Fruit fly (Drosophila melanogaster) whole organism: ENCODE data around the gene Spg7.

Source experiments
- CG8478 ChIP-seq: fragments of >200 bp; optimal IDR thresholded peaks from 2 replicates; lab custom pipeline; 2018; ENCODE audit warnings: inconsistent platforms
- Dll ChIP-seq: fragments of >200 bp; optimal IDR thresholded peaks from 2 replicates; lab custom pipeline; 2017
- EcR ChIP-seq, 2 experiments: fragments of >200 bp; optimal IDR thresholded peaks; 2 replicates each; lab custom pipeline; 2017; ENCODE audit warnings: missing biosample characterization in 2 of 2, missing genetic modification characterization in 2 of 2, missing genetic modification reagents in 2 of 2
- pan ChIP-seq: fragments of >200 bp; optimal IDR thresholded peaks from 2 replicates; lab custom pipeline; 2017
- psq ChIP-seq: fragments of >200 bp; optimal IDR thresholded peaks from 2 replicates; lab custom pipeline; 2017
- usp ChIP-seq: fragments of >200 bp; optimal IDR thresholded peaks from 2 replicates; lab custom pipeline; 2017; ENCODE audit warnings: missing biosample characterization, missing genetic modification characterization, mixed read lengths

The Spg7 gene

DNA sequence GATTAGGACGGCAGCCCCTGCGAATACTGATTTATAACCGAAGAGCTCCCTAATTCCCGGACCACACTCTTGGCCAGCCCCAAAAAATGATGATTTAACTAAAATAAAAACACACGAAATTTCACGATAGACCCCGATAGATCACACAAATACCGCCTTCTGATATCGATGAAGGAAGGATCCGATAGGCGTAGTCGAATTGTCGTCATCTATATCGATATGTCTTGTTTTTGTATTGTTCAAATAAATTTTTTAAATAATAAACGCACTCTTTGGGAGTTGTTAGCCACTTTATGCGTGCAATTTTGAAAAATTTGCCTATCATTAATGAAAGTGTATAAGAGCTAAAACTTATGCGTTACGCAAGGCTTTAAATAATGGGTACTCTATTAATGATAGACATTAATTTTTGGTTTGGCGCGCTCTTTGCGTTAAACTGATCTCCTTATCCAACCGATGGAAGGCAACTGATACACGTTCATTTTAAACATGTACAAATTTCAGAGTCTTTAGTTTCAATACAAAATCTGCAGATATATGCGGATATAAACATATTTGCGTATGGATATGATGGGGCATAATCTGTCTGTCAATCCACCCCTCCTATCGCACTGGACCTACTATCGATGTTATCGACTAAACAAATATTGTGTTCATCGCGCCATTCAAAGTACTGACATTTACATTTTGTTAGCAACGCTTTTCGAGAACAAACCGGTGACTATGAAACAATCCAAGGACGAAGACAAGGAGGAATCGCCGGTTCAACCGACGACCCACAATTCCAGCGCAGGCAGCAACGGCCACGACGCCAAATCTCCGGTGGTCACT is at the start of gene Spg7, which contains the start of gene Lint-O:
Spg7 (minus strand) TSS at position 148 of the 831 bp plus-strand sequence.
Lint-O (plus strand) TSS at position 638 of the 831 bp plus-strand sequence.
- no peak for TF ChIP-seq Dll (lab: Kevin White, UChicago)
- TF ChIP-seq pan (lab: Kevin White, UChicago) = no peak
- no peak for TF ChIP-seq psq
- TF ChIP-seq EcR (GFP tag; optimal IDR thresholded peaks at IDR 0.05; lab: Kevin White, UChicago) = no peak
- TF ChIP-seq CG8478 = no peak
- no peak for TF ChIP-seq usp (GFP tag; lab: Kevin White, UChicago)

DNA sequence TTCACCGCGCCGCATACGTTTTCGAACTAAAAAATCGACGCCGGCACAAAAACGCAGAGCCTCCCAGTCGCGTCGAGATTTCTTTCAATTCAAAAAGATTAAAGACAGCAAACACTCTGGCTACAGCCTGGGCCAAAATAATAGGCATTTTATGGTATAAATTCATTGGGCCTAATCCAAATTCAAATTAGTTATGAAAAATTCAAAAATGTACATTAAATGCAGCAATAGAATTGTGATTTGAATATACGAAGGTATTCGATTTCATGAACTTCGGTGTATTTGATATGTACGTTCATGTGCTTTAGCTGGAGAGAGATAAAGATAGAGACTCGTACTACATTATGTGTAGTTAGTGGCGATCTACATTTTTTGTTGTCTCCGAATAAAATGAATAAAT is 46.0 kb upstream of the Spg7 start, which contains the start of gene Syx4:
Syx4 (minus strand) TSS at position 35 of the 400 bp plus-strand sequence.
- TF ChIP-seq EcR (GFP tag; optimal IDR thresholded peaks at IDR 0.05; lab: Kevin White, UChicago) = no peak
- TF ChIP-seq Dll (lab: Kevin White, UChicago) = no peak
- TF ChIP-seq pan (lab: Kevin White, UChicago) = no peak
- no peak for TF ChIP-seq psq
- no peak for TF ChIP-seq CG8478
- TF ChIP-seq usp (GFP tag; lab: Kevin White, UChicago) = no peak

DNA sequence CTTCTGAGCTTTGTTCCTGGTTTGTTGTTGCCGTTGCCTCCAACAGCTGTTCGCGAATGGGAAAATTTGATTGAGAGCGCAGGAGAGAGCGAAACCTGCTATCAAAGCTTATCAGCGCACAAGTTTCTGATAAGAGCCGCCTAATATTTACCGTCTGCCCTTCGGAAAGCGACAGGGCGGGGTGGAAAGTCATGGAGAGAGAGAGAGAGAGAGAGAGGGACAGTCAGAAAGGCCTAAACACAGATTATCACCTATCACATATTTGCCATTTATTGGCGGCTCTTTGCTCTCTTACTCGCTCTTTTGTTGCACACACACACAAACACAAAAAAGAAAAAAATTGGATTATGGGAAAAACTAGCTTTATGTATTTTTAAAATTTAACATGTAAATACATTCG is 45.6 kb upstream of the Spg7 start:
- TF ChIP-seq usp (GFP tag; lab: Kevin White, UChicago) (no peak), CG8478 (no peak), psq (no peak), Dll (lab: Kevin White, UChicago) (no peak), EcR (GFP tag; optimal IDR thresholded peaks at IDR 0.05; lab: Kevin White, UChicago) (no peak), pan (lab: Kevin White, UChicago) (no peak)

DNA sequence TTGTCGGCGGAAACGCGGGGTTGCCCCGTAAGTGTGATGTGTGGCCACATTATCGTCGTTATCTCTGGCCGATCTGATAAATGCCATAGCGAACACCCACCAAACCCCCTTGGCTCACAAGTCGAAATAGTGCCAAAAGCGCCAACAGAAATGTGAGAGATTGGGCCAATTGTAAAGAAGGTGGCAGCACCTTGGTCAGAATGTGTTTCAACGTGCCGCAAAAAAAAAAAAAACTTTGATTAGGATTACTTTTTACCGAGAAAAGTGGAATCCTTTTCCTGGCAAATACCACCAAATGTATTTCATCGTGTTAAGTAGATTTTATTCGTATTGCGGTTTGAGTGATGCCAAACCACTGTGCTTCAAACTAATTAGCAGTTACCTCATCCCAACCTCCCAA is 45.0 kb upstream of the Spg7 start:
- TF ChIP-seq usp (GFP tag; lab: Kevin White, UChicago) (no peak), psq (no peak), EcR (GFP tag; optimal IDR thresholded peaks at IDR 0.05; lab: Kevin White, UChicago) (no peak), CG8478 (no peak), Dll (lab: Kevin White, UChicago) (no peak), pan (lab: Kevin White, UChicago) (no peak)

DNA sequence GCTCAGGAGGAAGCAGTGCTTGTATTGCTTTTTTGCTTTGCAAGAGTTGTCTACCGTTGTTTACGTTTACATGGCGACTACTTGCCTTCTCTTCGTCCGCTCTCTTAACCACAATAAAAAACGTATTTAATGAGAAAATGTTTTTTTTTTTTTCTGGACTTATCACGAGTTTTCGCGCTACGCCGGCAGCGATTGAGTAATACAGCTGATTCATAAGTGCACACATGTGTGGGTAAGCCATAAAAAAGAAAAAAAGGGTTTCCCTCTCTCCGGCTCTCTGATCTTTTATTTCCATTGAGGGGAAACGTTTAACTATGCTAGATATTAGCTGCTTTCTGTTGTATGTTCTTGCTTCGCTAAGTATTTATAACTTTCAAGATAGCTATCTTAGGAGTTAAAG is 44.1 kb upstream of the Spg7 start:
- TF ChIP-seq psq = no peak
- TF ChIP-seq pan (lab: Kevin White, UChicago) = no peak
- TF ChIP-seq Dll (lab: Kevin White, UChicago) = no peak
- no peak for TF ChIP-seq EcR (GFP tag; optimal IDR thresholded peaks at IDR 0.05; lab: Kevin White, UChicago)
- no peak for TF ChIP-seq usp (GFP tag; lab: Kevin White, UChicago)
- no peak for TF ChIP-seq CG8478

DNA sequence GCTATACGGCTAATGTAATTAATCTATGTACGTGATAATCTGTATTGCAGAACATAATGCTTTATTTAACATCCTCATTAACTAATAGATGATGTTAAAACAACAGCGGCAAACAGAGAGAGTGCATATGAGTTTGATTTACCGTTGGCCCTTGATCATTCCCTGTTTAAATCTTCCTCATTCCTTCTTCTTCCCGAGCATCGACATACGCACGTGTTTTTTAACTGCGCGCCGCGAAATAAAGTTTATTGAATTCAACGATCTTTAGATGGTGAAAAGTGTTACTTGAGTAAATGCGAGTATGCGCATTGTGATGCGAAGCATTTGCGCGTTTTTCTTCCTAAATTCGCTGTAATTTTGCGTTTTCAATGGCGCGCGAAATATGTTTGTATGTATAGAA is 42.1 kb upstream of the Spg7 start, which contains the start of gene kirre:
kirre (plus strand) TSS at position 301 of the 400 bp plus-strand sequence.
- TF ChIP-seq EcR (GFP tag; optimal IDR thresholded peaks at IDR 0.05; lab: Kevin White, UChicago) = no peak
- no peak for TF ChIP-seq Dll (lab: Kevin White, UChicago)
- TF ChIP-seq CG8478 = no peak
- TF ChIP-seq usp (GFP tag; lab: Kevin White, UChicago) = no peak
- TF ChIP-seq pan (lab: Kevin White, UChicago) = no peak
- no peak for TF ChIP-seq psq

DNA sequence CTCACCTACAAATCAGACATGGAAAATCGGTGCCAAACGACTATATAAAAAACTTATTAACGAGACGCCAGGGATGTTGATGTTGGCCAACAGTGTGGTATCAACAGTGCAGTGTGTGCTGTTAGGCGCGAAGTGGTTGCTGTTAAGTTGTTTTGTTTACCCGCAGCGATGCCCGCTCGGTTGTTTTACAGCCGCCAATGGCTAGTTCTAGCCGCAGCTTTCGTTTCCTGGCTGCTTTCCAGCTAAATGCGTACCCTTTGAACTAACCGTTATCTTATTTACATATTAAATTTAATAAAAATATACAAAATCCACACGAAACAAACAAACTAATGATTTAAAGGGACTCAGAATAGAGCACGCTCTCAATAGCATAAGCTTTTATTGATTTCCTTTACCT is 40.7 kb upstream of the Spg7 start, which contains the start of gene crm:
crm (minus strand) TSS at position 111 of the 400 bp plus-strand sequence.
- TF ChIP-seq usp (GFP tag; lab: Kevin White, UChicago) = no peak
- TF ChIP-seq Dll (lab: Kevin White, UChicago) = no peak
- no peak for TF ChIP-seq EcR (GFP tag; optimal IDR thresholded peaks at IDR 0.05; lab: Kevin White, UChicago)
- no peak for TF ChIP-seq pan (lab: Kevin White, UChicago)
- no peak for TF ChIP-seq psq
- TF ChIP-seq CG8478 = no peak

DNA sequence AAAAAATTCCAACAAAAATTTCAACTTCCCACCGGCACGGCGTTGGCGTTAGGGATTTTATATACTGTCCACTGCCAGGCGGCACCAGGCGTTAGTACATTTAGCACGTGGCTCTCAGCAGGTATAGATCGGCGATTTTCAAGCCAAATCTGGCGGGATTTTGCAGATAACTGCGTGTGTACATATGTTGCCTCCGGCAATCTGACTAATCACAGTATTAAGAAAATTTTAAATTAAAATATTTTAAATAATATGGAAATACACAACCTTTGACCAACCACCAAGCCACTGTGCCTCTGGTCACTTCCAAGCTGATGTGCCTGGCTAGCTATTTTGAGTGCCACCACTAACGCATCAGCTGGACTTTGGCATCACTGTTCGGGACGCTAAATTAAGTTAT is 34.1 kb upstream of the Spg7 start, which contains the start of the genes ttm50 and CG2712:
ttm50 (minus strand) TSS at position 64 of the 400 bp plus-strand sequence.
CG2712 (plus strand) TSS at position 343 of the 400 bp plus-strand sequence.
- TF ChIP-seq psq = no peak
- TF ChIP-seq Dll (lab: Kevin White, UChicago) = no peak
- TF ChIP-seq pan (lab: Kevin White, UChicago) = no peak
- no peak for TF ChIP-seq usp (GFP tag; lab: Kevin White, UChicago)
- TF ChIP-seq EcR (GFP tag; optimal IDR thresholded peaks at IDR 0.05; lab: Kevin White, UChicago) = no peak
- no peak for TF ChIP-seq CG8478

DNA sequence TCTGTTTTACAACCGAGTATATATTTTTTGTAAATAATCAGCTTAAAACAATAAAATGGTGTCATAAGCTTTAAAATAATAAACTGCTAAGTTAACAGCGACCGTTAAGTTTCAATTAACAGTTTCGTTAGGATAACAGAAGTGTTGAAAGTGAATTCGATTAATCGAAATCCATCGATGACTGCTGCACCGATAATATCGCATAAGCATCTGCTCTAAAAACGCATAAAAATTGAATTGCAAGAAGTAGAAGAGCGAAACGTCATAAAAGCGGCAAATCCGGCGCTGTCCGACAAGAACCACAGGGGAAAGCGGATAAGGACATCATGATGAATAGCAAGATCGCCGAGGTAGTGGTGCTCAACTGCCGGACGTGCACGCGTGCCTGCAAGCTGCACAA is 29.5 kb upstream of the Spg7 start, which contains the start of gene dwg:
dwg (plus strand) TSS at position 193 of the 400 bp plus-strand sequence.
- TF ChIP-seq CG8478 (no peak), psq (no peak), Dll (lab: Kevin White, UChicago) (no peak), pan (lab: Kevin White, UChicago) (no peak), usp (GFP tag; lab: Kevin White, UChicago) (no peak), EcR (GFP tag; optimal IDR thresholded peaks at IDR 0.05; lab: Kevin White, UChicago) (no peak)

DNA sequence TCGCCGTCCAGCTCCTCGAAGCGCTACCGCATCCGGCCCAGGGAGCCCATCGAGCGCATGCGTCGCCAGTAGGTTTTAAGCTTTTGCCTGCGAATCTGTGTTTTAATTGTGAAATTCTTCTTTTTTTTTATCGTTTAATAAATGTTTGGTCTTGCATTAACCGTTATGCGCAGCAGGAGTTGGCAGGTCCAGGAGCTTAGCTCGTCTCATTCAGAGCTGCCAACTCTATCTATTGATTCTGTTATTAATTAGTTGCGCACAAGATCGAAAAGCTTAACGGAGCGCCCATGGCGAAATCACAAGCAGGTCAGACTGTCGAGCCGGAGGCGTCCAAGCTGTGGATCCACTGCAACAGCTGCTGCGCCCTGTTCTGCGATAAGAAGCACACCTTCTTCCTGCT is 28.4 kb upstream of the Spg7 start, which contains the start of gene vilya:
vilya (plus strand) TSS at position 259 of the 400 bp plus-strand sequence.
- TF ChIP-seq Dll (lab: Kevin White, UChicago) (no peak), pan (lab: Kevin White, UChicago) (no peak)

DNA sequence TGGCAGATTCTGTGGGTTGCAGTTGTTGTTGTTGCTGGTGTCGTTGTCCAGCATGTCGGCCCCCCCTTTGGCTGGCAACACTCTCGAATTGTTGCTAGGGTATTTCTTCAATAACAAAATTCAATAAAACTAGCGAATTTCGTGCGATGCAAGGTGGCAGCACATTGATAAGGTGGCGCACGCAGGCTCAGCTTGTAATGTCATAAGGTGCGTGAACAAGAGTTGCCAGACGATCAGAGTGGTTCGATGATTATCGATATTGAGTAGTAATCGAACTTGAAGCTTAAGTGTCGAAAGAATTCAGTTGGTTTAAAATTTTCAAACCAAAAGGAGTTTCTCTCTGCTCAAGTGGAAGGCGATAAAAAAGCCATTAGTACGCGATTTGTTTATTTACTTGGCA is 22.1 kb upstream of the Spg7 start, which contains the start of gene CG2701:
CG2701 (minus strand) TSS at position 206 of the 400 bp plus-strand sequence.
- TF ChIP-seq psq (no peak), usp (GFP tag; lab: Kevin White, UChicago) (no peak), Dll (lab: Kevin White, UChicago) (no peak)

DNA sequence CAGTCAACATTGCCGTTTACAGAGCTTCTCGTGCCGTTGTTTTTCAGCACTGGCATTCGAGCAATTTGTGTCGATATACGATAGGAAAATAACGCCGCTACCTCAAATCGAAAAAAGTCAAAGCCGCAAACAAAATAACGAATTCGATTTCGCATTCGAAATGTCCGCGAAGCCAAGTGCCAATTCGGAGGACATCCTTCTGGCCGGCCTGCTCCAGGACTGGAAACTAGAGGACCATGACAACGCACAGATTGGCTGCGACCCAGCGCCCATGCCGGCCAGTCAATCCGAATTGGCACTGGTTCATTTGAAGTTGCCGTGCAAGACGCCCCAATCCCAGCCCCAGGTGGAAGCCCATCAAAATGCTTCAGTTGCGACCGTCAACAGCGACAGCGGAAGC is 16.7 kb upstream of the Spg7 start:
- TF ChIP-seq psq (no peak), EcR (GFP tag; optimal IDR thresholded peaks at IDR 0.05; lab: Kevin White, UChicago) (no peak), CG8478 (no peak)
